Fruit fly (Drosophila melanogaster) whole organism, embryonic: ENCODE data around the gene CG10510.

Experiments used
- CG12219 ChIP-seq: fragments of 200-800 bp; sonication (Bioruptor generic); optimal IDR thresholded peaks from 3 replicates; lab custom pipeline; 2018; ENCODE audit warnings: missing biosample characterization, mild to moderate bottlenecking, missing genetic modification characterization
- CG17829 ChIP-seq: fragments of 200-800 bp; optimal IDR thresholded peaks from 2 replicates; lab custom pipeline; 2019; ENCODE audit warnings: missing biosample characterization, mild to moderate bottlenecking, missing genetic modification characterization, moderate library complexity
- CG2199 ChIP-seq: fragments of 200-800 bp; sonication (Bioruptor generic); IDR thresholded peaks from 3 replicates; pipeline ENCODE4 v1.3.6; 2022; ENCODE audit warnings: missing biosample characterization, missing genetic modification characterization
- CG30403 ChIP-seq: fragments of 200-800 bp; sonication (Bioruptor generic); optimal IDR thresholded peaks from 3 replicates; lab custom pipeline; 2016; ENCODE audit warnings: missing biosample characterization, missing genetic modification characterization
- CG32767 ChIP-seq: fragments of 200-800 bp; sonication (Bioruptor generic); IDR thresholded peaks from 2 replicates; pipeline ENCODE4 v1.3.6; 2022; ENCODE audit warnings: missing biosample characterization, missing genetic modification characterization
- CG34224 ChIP-seq: fragments of 200-800 bp; sonication (Bioruptor generic); IDR thresholded peaks from 3 replicates; pipeline ENCODE4 v1.3.6; 2022; ENCODE audit warnings: missing biosample characterization, missing genetic modification characterization; ENCODE audit not compliant: partially characterized antibody
- CG6689 ChIP-seq: fragments of 200-800 bp; sonication (Bioruptor generic); IDR thresholded peaks from 2 replicates; pipeline ENCODE4 v1.3.6; 2022; ENCODE audit warnings: missing biosample characterization, missing genetic modification characterization
- CG6791 ChIP-seq: fragments of 200-800 bp; sonication (Bioruptor generic); IDR thresholded peaks from 3 replicates; pipeline ENCODE4 v1.3.6; 2022; ENCODE audit warnings: missing biosample characterization, missing genetic modification characterization; ENCODE audit not compliant: partially characterized antibody
- Drgx ChIP-seq: fragments of 200-800 bp; sonication (Bioruptor generic); IDR thresholded peaks from 2 replicates; pipeline ENCODE4 v1.3.6; 2022; ENCODE audit warnings: missing biosample characterization, missing genetic modification characterization
- E2f2 ChIP-seq: fragments of 200-800 bp; sonication (Bioruptor generic); IDR thresholded peaks from 2 replicates; pipeline ENCODE4 v1.3.6; 2022; ENCODE audit warnings: missing biosample characterization, missing genetic modification characterization
- Ets65A ChIP-seq: fragments of 200-800 bp; sonication (Bioruptor generic); peaks from one replicate; lab custom pipeline; 2016; ENCODE audit warnings: missing biosample characterization, missing genetic modification characterization
- HHEX ChIP-seq: fragments of 200-800 bp; sonication (Bioruptor generic); optimal IDR thresholded peaks from 3 replicates; lab custom pipeline; 2017; ENCODE audit warnings: missing biosample characterization, mild to moderate bottlenecking, missing genetic modification characterization, missing genetic modification reagents
- HLHmδ ChIP-seq: fragments of 200-800 bp; sonication (Bioruptor generic); optimal IDR thresholded peaks from 2 replicates; lab custom pipeline; 2018; ENCODE audit warnings: missing biosample characterization, mild to moderate bottlenecking, missing genetic modification characterization, moderate library complexity
- Hr39 ChIP-seq: fragments of >200 bp; optimal IDR thresholded peaks from 2 replicates; lab custom pipeline; 2017
- Hr78 ChIP-seq, 2 experiments: fragments of 200-800 bp in 1 of 2; fragments of >200 bp in 1 of 2; sonication (Bioruptor generic) in 1 of 2; optimal IDR thresholded peaks; 2 replicates each; lab custom pipeline; 2017 to 2019; ENCODE audit warnings: missing biosample characterization in 2 of 2, missing genetic modification characterization in 2 of 2, mild to moderate bottlenecking in 1 of 2, moderate library complexity in 1 of 2
- Lim3 ChIP-seq: fragments of 200-800 bp; sonication (Bioruptor generic); IDR thresholded peaks from 2 replicates; pipeline ENCODE4 v1.3.6; 2022; ENCODE audit warnings: missing biosample characterization, missing genetic modification characterization
- Med ChIP-seq: fragments of 200-800 bp; sonication (Bioruptor generic); peaks from one replicate; lab custom pipeline; 2016; ENCODE audit warnings: missing biosample characterization, missing genetic modification characterization, mild to moderate bottlenecking, inconsistent platforms, moderate library complexity
- Mes4 ChIP-seq: fragments of 200-800 bp; sonication (Bioruptor generic); optimal IDR thresholded peaks from 2 replicates; lab custom pipeline; 2016; ENCODE audit warnings: missing biosample characterization, missing genetic modification characterization
- NK7.1 ChIP-seq: fragments of 200-800 bp; sonication (Bioruptor generic); optimal IDR thresholded peaks from 3 replicates; lab custom pipeline; 2016; ENCODE audit warnings: missing biosample characterization, missing genetic modification characterization
- Oli ChIP-seq: fragments of 200-800 bp; sonication (Bioruptor generic); optimal IDR thresholded peaks from 2 replicates; lab custom pipeline; 2018; ENCODE audit warnings: missing biosample characterization, mild to moderate bottlenecking, missing genetic modification characterization, moderate library complexity
- Six4 ChIP-seq: fragments of 200-800 bp; sonication (Bioruptor generic); optimal IDR thresholded peaks from 2 replicates; lab custom pipeline; 2016; ENCODE audit warnings: missing biosample characterization, missing genetic modification characterization
- Sox102F ChIP-seq: fragments of 200-800 bp; sonication (Bioruptor generic); optimal IDR thresholded peaks from 2 replicates; lab custom pipeline; 2018; ENCODE audit warnings: missing biosample characterization, mild to moderate bottlenecking, missing genetic modification characterization, moderate library complexity
- Spps ChIP-seq: fragments of 200-800 bp; sonication (Bioruptor generic); optimal IDR thresholded peaks from 2 replicates; lab custom pipeline; 2018; ENCODE audit warnings: missing biosample characterization, mild to moderate bottlenecking, missing genetic modification characterization
- ara ChIP-seq: fragments of 200-800 bp; sonication (Bioruptor generic); IDR thresholded peaks from 2 replicates; pipeline ENCODE4 v1.3.6; 2022; ENCODE audit warnings: missing biosample characterization, missing genetic modification characterization
- bbx ChIP-seq: fragments of 200-800 bp; sonication (Bioruptor generic); IDR thresholded peaks from 2 replicates; pipeline ENCODE4 v1.3.6; 2022; ENCODE audit warnings: missing biosample characterization, missing genetic modification characterization; ENCODE audit not compliant: partially characterized antibody
- bcd ChIP-seq: fragments of 200-800 bp; sonication (Bioruptor generic); optimal IDR thresholded peaks from 2 replicates; lab custom pipeline; 2017; ENCODE audit warnings: missing biosample characterization, mild to moderate bottlenecking, missing genetic modification characterization
- bsh ChIP-seq, 2 experiments: fragments of 200-800 bp; sonication (Bioruptor generic); optimal IDR thresholded peaks; 2 replicates each; lab custom pipeline; 2017 to 2018; ENCODE audit warnings: mild to moderate bottlenecking in 2 of 2, missing biosample characterization in 2 of 2, missing genetic modification characterization in 2 of 2, moderate library complexity in 1 of 2
- cg ChIP-seq: fragments of 200-800 bp; sonication (Bioruptor generic); optimal IDR thresholded peaks from 3 replicates; lab custom pipeline; 2019; ENCODE audit warnings: missing biosample characterization, mild to moderate bottlenecking, missing genetic modification characterization, moderate library complexity
- croc ChIP-seq: fragments of 200-800 bp; sonication (Bioruptor generic); conservative IDR thresholded peaks from 3 replicates; pipeline ENCODE4 v1.3.6; 2022; ENCODE audit warnings: missing biosample characterization, missing genetic modification characterization
- crol ChIP-seq: fragments of 200-800 bp; sonication (Bioruptor generic); IDR thresholded peaks from 2 replicates; pipeline ENCODE4 v1.3.6; 2022; ENCODE audit warnings: missing biosample characterization, missing genetic modification characterization
- dmrt99B ChIP-seq: fragments of 200-800 bp; sonication (Bioruptor generic); optimal IDR thresholded peaks from 2 replicates; lab custom pipeline; 2018; ENCODE audit warnings: missing biosample characterization, mild to moderate bottlenecking, missing genetic modification characterization, moderate library complexity
- gsb-n ChIP-seq: fragments of 200-800 bp; sonication (Bioruptor generic); optimal IDR thresholded peaks from 3 replicates; lab custom pipeline; 2018; ENCODE audit warnings: missing biosample characterization, mild to moderate bottlenecking, missing genetic modification characterization
- ind ChIP-seq: fragments of 200-800 bp; sonication (Bioruptor generic); optimal IDR thresholded peaks from 3 replicates; lab custom pipeline; 2016; ENCODE audit warnings: missing biosample characterization, missing genetic modification characterization
- lilli ChIP-seq: fragments of 200-800 bp; sonication (Bioruptor generic); optimal IDR thresholded peaks from 3 replicates; lab custom pipeline; 2016; ENCODE audit warnings: missing biosample characterization, missing genetic modification characterization
- lov ChIP-seq, 2 experiments: fragments of 200-800 bp in 1 of 2; fragments of >200 bp in 1 of 2; sonication (Bioruptor generic) in 1 of 2; IDR thresholded peaks in 1 of 2; optimal IDR thresholded peaks in 1 of 2; 2 replicates in 1 of 2; 3 replicates in 1 of 2; pipeline versions ENCODE4 v1.3.6 to Lab custom; 2017 to 2022; ENCODE audit warnings: missing biosample characterization in 1 of 2, missing genetic modification characterization in 1 of 2
- nerfin-2 ChIP-seq: fragments of 200-800 bp; sonication (Bioruptor generic); IDR thresholded peaks from 2 replicates; pipeline ENCODE4 v1.3.6; 2022; ENCODE audit warnings: missing biosample characterization, missing genetic modification characterization; ENCODE audit not compliant: partially characterized antibody
- nom ChIP-seq: fragments of 200-800 bp; sonication (Bioruptor generic); optimal IDR thresholded peaks from 2 replicates; lab custom pipeline; 2017; ENCODE audit warnings: missing biosample characterization, missing genetic modification characterization, mild to moderate bottlenecking, moderate library complexity, missing genetic modification reagents
- otp ChIP-seq: fragments of 200-800 bp; sonication (Bioruptor generic); IDR thresholded peaks from 3 replicates; pipeline ENCODE4, ENCODE4 v1.3.6; 2022; ENCODE audit warnings: missing biosample characterization, missing genetic modification characterization
- pnt ChIP-seq: fragments of 200-800 bp; sonication (Bioruptor generic); optimal IDR thresholded peaks from 3 replicates; lab custom pipeline; 2016; ENCODE audit warnings: missing biosample characterization, missing genetic modification characterization
- rib ChIP-seq: fragments of 200-800 bp; sonication (Bioruptor generic); IDR thresholded peaks from 2 replicates; pipeline ENCODE4 v1.3.6; 2022; ENCODE audit warnings: missing biosample characterization, missing genetic modification characterization
- slbo ChIP-seq: fragments of 200-800 bp; sonication (Bioruptor generic); IDR thresholded peaks from 2 replicates; pipeline ENCODE4 v1.3.6; 2022; ENCODE audit warnings: missing biosample characterization, missing genetic modification characterization
- vnd ChIP-seq: fragments of 200-800 bp; sonication (Bioruptor generic); IDR thresholded peaks from 3 replicates; pipeline ENCODE4 v1.3.6; 2022; ENCODE audit warnings: missing biosample characterization, missing genetic modification characterization; ENCODE audit not compliant: partially characterized antibody

CG10510 gene

DNA sequence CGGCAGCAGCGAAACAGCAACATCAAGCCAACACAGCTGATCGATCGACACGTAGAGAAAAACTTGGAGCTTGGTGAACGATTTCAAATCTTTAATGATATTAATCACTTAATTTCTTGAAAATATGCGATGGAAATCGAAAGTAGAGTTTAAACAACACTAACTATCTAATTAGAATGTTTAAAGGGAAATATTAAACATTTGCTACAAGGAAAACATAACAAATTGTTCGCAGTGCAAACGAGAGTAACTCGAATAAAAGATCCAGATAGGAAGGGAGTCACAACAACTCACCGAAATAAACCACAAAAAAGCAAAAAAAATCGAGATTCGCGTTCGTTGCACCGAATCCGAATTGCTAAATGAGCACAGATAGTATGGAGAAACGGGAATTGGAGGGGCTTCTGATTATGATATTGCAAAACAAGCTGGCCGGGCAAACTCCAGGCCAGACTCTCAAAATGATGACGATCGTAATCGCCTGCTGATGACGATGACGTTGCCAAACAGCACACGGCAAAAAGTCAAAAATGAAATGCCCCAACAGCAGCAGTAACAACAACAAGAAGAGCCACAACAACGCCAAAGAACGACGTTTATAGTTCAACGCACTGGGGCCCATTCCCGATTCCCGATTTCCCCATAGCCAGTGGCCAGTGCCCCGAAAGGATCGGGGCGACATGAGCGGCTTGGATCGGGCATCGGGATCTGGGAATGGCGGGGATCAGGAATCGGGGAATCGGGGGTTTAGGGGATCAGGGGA lies 44.1 kb upstream of the CG10510 start (continued):
- TF ChIP-seq bsh (GFP tag; optimal IDR thresholded peaks at IDR 0.05; lab: Kevin White, UChicago) (peak; percentile 70 to 90), CG32767 (GFP tag; lab: Robert Waterston, UW) (no peak), Oli (tag; lab: Kevin White, UChicago) (peak; percentile 49), Six4 (GFP tag; lab: Kevin White, UChicago) (peak; percentile 10), lov (optimal IDR thresholded peaks at IDR 0.05; lab: Kevin White, UChicago) (no peak), lov (GFP tag; IDR thresholded peaks at IDR 0.05; lab: Robert Waterston, UW) (no peak), otp (GFP tag; lab: Robert Waterston, UW) (0 out of 3 replicates have a peak, but pooled peaks have one; percentile 21), croc (GFP tag; lab: Robert Waterston, UW) (0 out of 3 replicates have a peak, but pooled peaks have one; percentile 31), E2f2 (GFP tag; lab: Robert Waterston, UW) (peak; percentile 34; the same call in 1 of the 2 replicates), CG30403 (peak; percentile 51), bcd (GFP tag; lab: Kevin White, UChicago) (peak; percentile 27), nom (peak; percentile 95), gsb-n (tag; lab: Kevin White, UChicago) (peak; percentile 25), NK7.1 (no peak), dmrt99B (tag; lab: Kevin White, UChicago) (peak; percentile 56), Drgx (peak; percentile 83), pnt (GFP tag; lab: Kevin White, UChicago) (peak; percentile 42), Spps (tag; lab: Kevin White, UChicago) (peak; percentile 40), Sox102F (GFP tag; lab: Kevin White, UChicago) (peak; percentile 71)
- TF ChIP-seq, all 482 proteins: peak for 117

dm6 chr3L:21252932-21253760 lies 43.3 kb upstream of the CG10510 start:
- no peak for TF ChIP-seq CG17829
- TF ChIP-seq HHEX, result peak; percentile 18
- TF ChIP-seq Mes4 (GFP tag; lab: Kevin White, UChicago), result no peak
- TF ChIP-seq crol (GFP tag; lab: Robert Waterston, UW), result peak; percentile 96
- TF ChIP-seq CG2199 (GFP tag; lab: Robert Waterston, UW), result 0 out of 3 replicates have a peak, but pooled peaks have one; percentile 63
- no peak for TF ChIP-seq ara (GFP tag; lab: Robert Waterston, UW)
- TF ChIP-seq bbx (GFP tag; lab: Robert Waterston, UW), result peak; percentile 12; the same call in 1 of the 2 replicates
- no peak for TF ChIP-seq ind (GFP tag; lab: Kevin White, UChicago)
- peak in 1 of 2 experiments; percentile 17 for TF ChIP-seq Hr78 (GFP tag; optimal IDR thresholded peaks at IDR 0.05; lab: Kevin White, UChicago)
- TF ChIP-seq HLHmδ (GFP tag; lab: Kevin White, UChicago), result peak; percentile 23
- TF ChIP-seq cg (GFP tag; lab: Kevin White, UChicago), result peak; percentile 40
- TF ChIP-seq slbo (GFP tag; lab: Robert Waterston, UW), result 0 out of 2 replicates have a peak, but pooled peaks have one; percentile 17
- peak; percentile 28 for TF ChIP-seq Hr39
- 0 out of 2 replicates have a peak, but pooled peaks have one; percentile 9 for TF ChIP-seq nerfin-2 (GFP tag; lab: Robert Waterston, UW)
- TF ChIP-seq CG6791, result 0 out of 3 replicates have a peak, but pooled peaks have one; percentile 15
- peak; percentile 65 for TF ChIP-seq Med
- peak; percentile 5 for TF ChIP-seq Ets65A
- TF ChIP-seq Six4 (GFP tag; lab: Kevin White, UChicago), result no peak
- no peak for TF ChIP-seq CG6689 (GFP tag; lab: Robert Waterston, UW)
- no peak for TF ChIP-seq CG34224 (GFP tag; lab: Robert Waterston, UW)
- no peak for TF ChIP-seq CG12219 (GFP tag; lab: Kevin White, UChicago)
- peak; percentile 62; the same call in 1 of the 2 replicates for TF ChIP-seq rib (GFP tag; lab: Robert Waterston, UW)
- 0 out of 3 replicates have a peak, but pooled peaks have one; percentile 24 for TF ChIP-seq vnd
- no peak for TF ChIP-seq Lim3 (GFP tag; lab: Robert Waterston, UW)
- no peak for TF ChIP-seq lilli
- TF ChIP-seq, all 482 proteins: peak for 15
